Fruit fly (Drosophila melanogaster): ENCODE measurements around the gene Cyp6d5.
A peak's percentile ranks its signal among the peaks of the same experiment; 100 is the strongest.

The Cyp6d5 gene

dm6 chr3R:14061988-14062868 is 33.2 kb downstream of the Cyp6d5 start (continued):
- peak; percentile 9 for TF ChIP-seq caup (GFP tag; optimal IDR thresholded peaks at IDR 0.05; ENCODE audit: severe bottlenecking)
- TF ChIP-seq vvl (GFP tag; IDR thresholded peaks at IDR 0.05): 0 out of 2 replicates have a peak, but pooled peaks have one; percentile 29
- no peak for TF ChIP-seq trh (GFP tag; optimal IDR thresholded peaks at IDR 0.05)
- TF ChIP-seq chif (GFP tag; optimal IDR thresholded peaks at IDR 0.05): no peak
- TF ChIP-seq CG6813 (GFP tag; optimal IDR thresholded peaks at IDR 0.05): no peak
- TF ChIP-seq tll (GFP tag; optimal IDR thresholded peaks at IDR 0.05): no peak
- peak; percentile 14 for TF ChIP-seq Hsf (GFP tag; optimal IDR thresholded peaks at IDR 0.05)
- no peak for TF ChIP-seq CG4730 (GFP tag; IDR thresholded peaks at IDR 0.05)
- TF ChIP-seq Fer2 (tag; optimal IDR thresholded peaks at IDR 0.05): no peak
- peak; percentile 42 for TF ChIP-seq Sox102F (GFP tag; optimal IDR thresholded peaks at IDR 0.05)
- peak; percentile 36 for TF ChIP-seq row (GFP tag; IDR thresholded peaks at IDR 0.05)
- TF ChIP-seq grau (tag; optimal IDR thresholded peaks at IDR 0.05): peak; percentile 59
- no peak for TF ChIP-seq sim (GFP tag; IDR thresholded peaks at IDR 0.05)
- no peak for TF ChIP-seq Hey (tag; optimal IDR thresholded peaks at IDR 0.05)
- no peak for TF ChIP-seq fd64A (GFP tag; optimal IDR thresholded peaks at IDR 0.05)
- no peak for TF ChIP-seq D19A (tag; optimal IDR thresholded peaks at IDR 0.05)
- no peak for TF ChIP-seq Nf-YA (GFP tag; IDR thresholded peaks at IDR 0.05)
- TF ChIP-seq cg (GFP tag; optimal IDR thresholded peaks at IDR 0.05): no peak
- peak; percentile 8 for TF ChIP-seq CG9437 (GFP tag; optimal IDR thresholded peaks at IDR 0.05)
- TF ChIP-seq lov (optimal IDR thresholded peaks at IDR 0.05): no peak
- no peak for TF ChIP-seq lov (GFP tag; IDR thresholded peaks at IDR 0.05)
- no peak for TF ChIP-seq CG11093 (GFP tag; IDR thresholded peaks at IDR 0.05)
- no peak for TF ChIP-seq klu (GFP tag; IDR thresholded peaks at IDR 0.05)
- peak; percentile 55 for TF ChIP-seq CG2712 (tag; optimal IDR thresholded peaks at IDR 0.05)
- TF ChIP-seq YL-1 (GFP tag; optimal IDR thresholded peaks at IDR 0.05): no peak
- no peak for TF ChIP-seq ro (GFP tag; IDR thresholded peaks at IDR 0.05)
- TF ChIP-seq Dbx (GFP tag; IDR thresholded peaks at IDR 0.05): no peak
- TF ChIP-seq onecut (GFP tag; IDR thresholded peaks at IDR 0.05): no peak
- TF ChIP-seq Ets97D (GFP tag; optimal IDR thresholded peaks at IDR 0.05): no peak
- no peak for TF ChIP-seq Mes4 (GFP tag; optimal IDR thresholded peaks at IDR 0.05)
- TF ChIP-seq chm (GFP tag; IDR thresholded peaks at IDR 0.05): no peak
- TF ChIP-seq CG13894 (tag; optimal IDR thresholded peaks at IDR 0.05): peak; percentile 97
- no peak for TF ChIP-seq Dp (GFP tag; optimal IDR thresholded peaks at IDR 0.05)
- TF ChIP-seq CG14667 (GFP tag; IDR thresholded peaks at IDR 0.05): no peak
- TF ChIP-seq z (GFP tag; IDR thresholded peaks at IDR 0.05): no peak
- no peak for TF ChIP-seq CG13775 (GFP tag; optimal IDR thresholded peaks at IDR 0.05)
- peak; percentile 35 for TF ChIP-seq ftz-f1 (GFP tag; optimal IDR thresholded peaks at IDR 0.05)
- 0 out of 2 replicates have a peak, but pooled peaks have one; percentile 10 for TF ChIP-seq E2f1 (GFP tag; IDR thresholded peaks at IDR 0.05)
- no peak for TF ChIP-seq CG1792 (GFP tag; optimal IDR thresholded peaks at IDR 0.05)
- no peak for TF ChIP-seq ken (GFP tag; IDR thresholded peaks at IDR 0.05)
- peak; percentile 46 for TF ChIP-seq nau (GFP tag; optimal IDR thresholded peaks at IDR 0.05)
- peak; percentile 40 for TF ChIP-seq CG13424 (tag; optimal IDR thresholded peaks at IDR 0.05)
- TF ChIP-seq CG12155 (GFP tag; optimal IDR thresholded peaks at IDR 0.05): peak; percentile 15
- TF ChIP-seq esg (GFP tag; conservative IDR thresholded peaks at IDR 0.05): 0 out of 2 replicates have a peak, but pooled peaks have one; percentile 14
- TF ChIP-seq CG1233 (GFP tag; optimal IDR thresholded peaks at IDR 0.05): peak; percentile 30
- TF ChIP-seq Abd-B (GFP tag; optimal IDR thresholded peaks at IDR 0.05): peak; percentile 7
- TF ChIP-seq lmd (GFP tag; IDR thresholded peaks at IDR 0.05): peak; percentile 39; the same call in 1 of the 2 replicates
- no peak for TF ChIP-seq Hr39 (optimal IDR thresholded peaks at IDR 0.05)
- peak; percentile 11 for TF ChIP-seq ind (GFP tag; optimal IDR thresholded peaks at IDR 0.05)
- TF ChIP-seq cas (GFP tag; IDR thresholded peaks at IDR 0.05): no peak

Data from whole organism, embryonic.